Worm (Caenorhabditis elegans): Measurements from ENCODE around the gene C34H4.1.

DNA sequence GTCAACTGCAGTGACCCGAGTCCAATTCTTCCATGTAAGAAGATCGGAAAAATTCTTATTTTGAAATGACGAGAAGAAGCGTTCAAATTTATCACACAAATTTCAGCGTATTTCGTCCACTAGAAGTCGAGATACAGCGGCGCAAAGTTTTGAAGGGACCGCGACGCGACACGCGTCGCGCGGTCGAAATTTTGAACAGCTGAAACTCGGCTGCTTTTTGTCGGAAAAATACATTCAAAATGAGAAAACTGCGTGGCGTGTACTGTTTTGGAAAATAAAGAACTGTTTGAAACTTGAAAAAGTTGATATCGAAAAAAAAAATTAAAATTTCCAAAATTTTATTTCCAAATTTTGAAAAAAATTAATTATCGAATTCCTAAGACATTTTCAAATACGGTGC lies 42.4 kb upstream of the C34H4.1 start:
- no peak for TF ChIP-seq nhr-28 (tag; optimal IDR thresholded peaks at IDR 0.05)
- TF ChIP-seq sptf-1 (tag; optimal IDR thresholded peaks at IDR 0.05): no peak
- TF ChIP-seq lin-13 (GFP tag; optimal IDR thresholded peaks at IDR 0.05): no peak

Data from whole organism, L1 larva.